Fruit fly (Drosophila melanogaster) whole organism, wandering third instar larva: Measurements from ENCODE around the gene CG17211.

ENCODE experiments used
- Abd-B ChIP-seq: fragments of >200 bp; optimal IDR thresholded peaks from 2 replicates; lab custom pipeline; 2017; ENCODE audit warnings: missing biosample characterization, missing genetic modification characterization
- ey ChIP-seq: fragments of 200-800 bp; sonication (Bioruptor generic); optimal IDR thresholded peaks from 2 replicates; lab custom pipeline; 2016; ENCODE audit warnings: missing biosample characterization, missing genetic modification characterization
- sage ChIP-seq: fragments of 200-800 bp; sonication (Bioruptor generic); optimal IDR thresholded peaks from 2 replicates; lab custom pipeline; 2016; ENCODE audit warnings: missing biosample characterization, mild to moderate bottlenecking, missing genetic modification characterization

DNA sequence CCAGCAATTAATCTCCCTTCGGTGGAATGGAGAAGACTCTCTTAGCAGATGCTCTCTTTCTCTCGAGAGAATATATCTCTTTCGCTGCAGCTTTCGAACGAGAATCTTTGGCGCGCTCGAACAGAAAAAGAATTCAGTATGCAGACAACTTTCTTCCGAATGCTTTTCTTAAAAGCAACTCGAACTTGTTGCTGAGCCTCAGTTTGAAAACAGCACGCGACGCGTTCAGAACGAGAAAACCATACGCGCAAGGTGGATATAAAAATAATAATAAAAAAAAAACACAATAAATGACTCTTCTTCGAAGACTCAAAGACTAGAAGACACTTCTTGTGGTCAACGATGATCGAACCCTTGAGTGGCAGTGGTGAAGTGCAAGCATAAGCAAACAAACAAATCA is at the start of gene CG17211:
- no peak for TF ChIP-seq sage
- TF ChIP-seq ey (GFP tag; lab: Kevin White, UChicago), result no peak
- no peak for TF ChIP-seq Abd-B (GFP tag; lab: Kevin White, UChicago)
